Worm (Caenorhabditis elegans) whole organism, L3 larva: ENCODE results near the gene oef-1.

Experiments
- R02D3.7 ChIP-seq: fragments of 150-350 bp; optimal IDR thresholded peaks from 2 replicates; lab custom pipeline; 2014; ENCODE audit warnings: missing biosample characterization, missing genetic modification characterization
- ama-1 ChIP-seq: fragments of 150-350 bp; optimal IDR thresholded peaks from 2 replicates; lab custom pipeline; 2018
- ceh-16 ChIP-seq: sonication (generic microtip); optimal IDR thresholded peaks from 2 replicates; lab custom pipeline; 2017; ENCODE audit warnings: missing biosample characterization, missing genetic modification characterization
- ceh-9 ChIP-seq: sonication (generic microtip); optimal IDR thresholded peaks from 2 replicates; lab custom pipeline; 2018; ENCODE audit warnings: missing biosample characterization, missing genetic modification characterization
- egl-27 ChIP-seq: sonication (generic microtip); optimal IDR thresholded peaks from 4 replicates; lab custom pipeline; 2017; ENCODE audit warnings: missing biosample characterization, missing genetic modification reagents, missing genetic modification characterization
- elt-1 ChIP-seq: fragments of 150-350 bp; optimal IDR thresholded peaks from 2 replicates; lab custom pipeline; 2014; ENCODE audit warnings: missing biosample characterization, missing genetic modification characterization
- elt-2 ChIP-seq: sonication (generic microtip); optimal IDR thresholded peaks from 2 replicates; lab custom pipeline; 2016; ENCODE audit warnings: missing genetic modification reagents, mild to moderate bottlenecking, missing genetic modification characterization, missing compliant biosample characterization
- elt-3 ChIP-seq, 3 experiments: fragments of 150-350 bp in 1 of 3; sonication (generic microtip) in 2 of 3; optimal IDR thresholded peaks; 2 replicates in 2 of 3; 4 replicates in 1 of 3; lab custom pipeline; 2014 to 2017; ENCODE audit warnings: missing biosample characterization in 3 of 3, missing genetic modification characterization in 3 of 3
- eor-1 ChIP-seq, 2 experiments: fragments of 150-350 bp; optimal IDR thresholded peaks; 2 replicates each; lab custom pipeline; 2014 to 2018; ENCODE audit warnings: missing biosample characterization in 2 of 2, missing genetic modification characterization in 2 of 2
- fkh-10 ChIP-seq: sonication (generic microtip); optimal IDR thresholded peaks from 2 replicates; lab custom pipeline; 2017; ENCODE audit warnings: missing biosample characterization, missing genetic modification reagents, missing genetic modification characterization
- fkh-2 ChIP-seq: fragments of 150-350 bp; optimal IDR thresholded peaks from 2 replicates; lab custom pipeline; 2014; ENCODE audit warnings: missing biosample characterization, missing genetic modification reagents, missing genetic modification characterization
- fos-1 ChIP-seq: fragments of 150-350 bp; optimal IDR thresholded peaks from 2 replicates; lab custom pipeline; 2014; ENCODE audit warnings: missing biosample characterization, missing genetic modification characterization
- hmg-11 ChIP-seq: sonication (generic microtip); optimal IDR thresholded peaks from 2 replicates; lab custom pipeline; 2016; ENCODE audit warnings: missing genetic modification characterization, missing compliant biosample characterization
- jun-1 ChIP-seq: fragments of 150-350 bp; optimal IDR thresholded peaks from 2 replicates; lab custom pipeline; 2014; ENCODE audit warnings: missing biosample characterization, missing genetic modification reagents, missing genetic modification characterization
- lin-15B ChIP-seq: fragments of 150-350 bp; optimal IDR thresholded peaks from 2 replicates; lab custom pipeline; 2014; ENCODE audit warnings: missing biosample characterization, missing genetic modification characterization
- lin-39 ChIP-seq: fragments of 150-350 bp; optimal IDR thresholded peaks from 2 replicates; lab custom pipeline; 2018; ENCODE audit warnings: missing biosample characterization, missing genetic modification reagents, missing genetic modification characterization
- lsy-12 ChIP-seq: sonication (generic microtip); optimal IDR thresholded peaks from 2 replicates; lab custom pipeline; 2016; ENCODE audit warnings: mild to moderate bottlenecking, missing genetic modification characterization, missing compliant biosample characterization
- mml-1 ChIP-seq: fragments of 150-350 bp; sonication (generic microtip); optimal IDR thresholded peaks from 3 replicates; lab custom pipeline; 2014; ENCODE audit warnings: missing biosample characterization, missing genetic modification characterization
- nfya-1 ChIP-seq: sonication (generic microtip); optimal IDR thresholded peaks from 2 replicates; lab custom pipeline; 2017; ENCODE audit warnings: missing genetic modification characterization, mild to moderate bottlenecking, missing compliant biosample characterization, antibody characterized with exemption, moderate library complexity; ENCODE audit not compliant: insufficient read depth
- nhr-12 ChIP-seq: fragments of 150-350 bp; optimal IDR thresholded peaks from 2 replicates; lab custom pipeline; 2014; ENCODE audit warnings: missing biosample characterization, missing genetic modification characterization
- nhr-237 ChIP-seq: fragments of 150-350 bp; optimal IDR thresholded peaks from 2 replicates; lab custom pipeline; 2014; ENCODE audit warnings: missing biosample characterization, missing genetic modification characterization
- nhr-25 ChIP-seq: sonication (generic microtip); optimal IDR thresholded peaks from 2 replicates; lab custom pipeline; 2017; ENCODE audit warnings: missing biosample characterization, missing genetic modification characterization
- nhr-28 ChIP-seq: fragments of 150-350 bp; optimal IDR thresholded peaks from 2 replicates; lab custom pipeline; 2014; ENCODE audit warnings: missing biosample characterization, missing genetic modification characterization
- nhr-76 ChIP-seq: fragments of 150-350 bp; sonication (generic microtip); optimal IDR thresholded peaks from 5 replicates; lab custom pipeline; 2014; ENCODE audit warnings: missing biosample characterization, missing genetic modification characterization
- nhr-77 ChIP-seq: fragments of 150-350 bp; optimal IDR thresholded peaks from 2 replicates; lab custom pipeline; 2014; ENCODE audit warnings: missing biosample characterization, missing genetic modification characterization
- pqm-1 ChIP-seq: fragments of 150-350 bp; optimal IDR thresholded peaks from 2 replicates; lab custom pipeline; 2017; ENCODE audit warnings: missing biosample characterization, missing genetic modification characterization, inconsistent platforms
- snpc-4 ChIP-seq: fragments of 150-350 bp; optimal IDR thresholded peaks from 2 replicates; lab custom pipeline; 2014; ENCODE audit warnings: missing biosample characterization, missing genetic modification characterization
- tbx-2 ChIP-seq: sonication (generic microtip); optimal IDR thresholded peaks from 2 replicates; lab custom pipeline; 2016; ENCODE audit warnings: mild to moderate bottlenecking, missing genetic modification characterization, missing compliant biosample characterization
- zag-1 ChIP-seq: fragments of 150-350 bp; optimal IDR thresholded peaks from 2 replicates; lab custom pipeline; 2014; ENCODE audit warnings: missing biosample characterization, missing genetic modification characterization
- ztf-11 ChIP-seq: fragments of 150-350 bp; optimal IDR thresholded peaks from 2 replicates; lab custom pipeline; 2014; ENCODE audit warnings: missing biosample characterization, missing genetic modification characterization

oef-1 gene

DNA sequence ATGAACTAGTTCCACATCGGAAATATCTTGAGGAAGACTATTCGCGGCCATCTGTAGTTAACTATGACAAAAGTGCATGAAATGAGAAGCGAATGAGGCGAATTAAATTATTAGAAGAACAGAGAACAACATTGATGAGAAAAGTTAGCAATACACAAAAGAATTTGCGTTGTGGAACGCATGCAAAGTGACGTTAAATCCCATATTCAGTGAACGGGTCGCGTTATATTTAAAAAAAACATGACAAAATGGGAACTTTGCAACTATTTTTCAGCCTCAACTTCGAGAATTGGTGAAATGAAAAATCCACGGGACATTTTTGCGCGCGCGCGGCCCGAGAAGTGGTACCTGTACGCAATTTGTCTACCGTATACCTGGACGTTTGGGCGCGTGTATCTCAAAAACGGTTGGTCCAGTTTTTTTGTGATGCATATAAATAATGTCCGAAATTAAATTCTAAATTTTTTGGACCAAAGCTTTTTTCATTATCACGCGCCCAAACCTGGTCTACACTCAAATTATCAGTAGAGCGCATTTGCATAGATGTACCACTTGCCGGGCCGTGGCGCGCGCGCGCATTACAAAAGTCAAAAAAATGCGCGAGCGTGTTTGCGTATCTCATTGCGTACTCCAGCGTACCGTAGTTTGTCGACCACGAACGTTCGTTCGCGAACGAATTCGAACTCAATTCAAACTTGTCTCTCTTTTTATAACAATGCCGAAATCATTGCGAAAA, at the start of gene oef-1, which contains the start of gene cdd-2:
oef-1 (plus strand) TSS at position 575 of the 736 bp plus-strand sequence.
cdd-2 (minus strand) TSS at position 51 of the 736 bp plus-strand sequence.
- TF ChIP-seq zag-1 (tag; lab: Kevin White, UChicago) (no peak), elt-2 (tag; lab: Kevin White, UChicago) (no peak), lin-39 (tag; lab: Kevin White, UChicago) (no peak), fkh-2 (tag; lab: Kevin White, UChicago) (no peak), tbx-2 (tag; lab: Kevin White, UChicago) (no peak), nhr-237 (tag; lab: Kevin White, UChicago) (no peak), eor-1 (tag; optimal IDR thresholded peaks at IDR 0.05; lab: Kevin White, UChicago) (no peak), pqm-1 (tag; lab: Kevin White, UChicago) (no peak), egl-27 (tag; lab: Kevin White, UChicago) (no peak), lin-15B (tag; lab: Kevin White, UChicago) (no peak), ceh-9 (tag; lab: Kevin White, UChicago) (no peak), nfya-1 (tag; lab: Kevin White, UChicago) (no peak), jun-1 (tag; lab: Kevin White, UChicago) (no peak), ztf-11 (tag; lab: Kevin White, UChicago) (no peak), nhr-76 (no peak), fos-1 (no peak), elt-3 (tag; optimal IDR thresholded peaks at IDR 0.05; lab: Kevin White, UChicago) (no peak), nhr-12 (tag; lab: Kevin White, UChicago) (no peak)

DNA sequence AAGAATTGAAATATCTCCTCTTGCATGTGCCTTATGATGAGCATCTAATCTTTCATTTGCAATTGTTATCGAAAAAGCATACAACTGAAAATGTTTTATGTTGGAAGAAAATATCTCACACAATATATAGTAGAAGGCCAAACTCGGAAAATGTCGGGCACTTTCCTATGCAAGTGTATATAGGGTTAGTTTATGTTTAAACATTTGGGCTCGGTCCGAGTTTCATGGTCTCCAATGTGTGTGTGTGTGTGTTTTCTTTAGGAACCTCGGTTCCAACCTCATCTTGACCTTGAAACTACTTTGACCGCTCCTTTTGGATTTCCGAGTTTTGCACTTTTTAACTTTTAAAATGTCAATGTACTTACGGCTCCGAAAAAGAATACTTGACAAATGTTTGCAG, 48.9 kb upstream of the oef-1 start:
- TF ChIP-seq snpc-4 (tag; lab: Kevin White, UChicago) (peak; percentile 63), ceh-16 (no peak)

DNA sequence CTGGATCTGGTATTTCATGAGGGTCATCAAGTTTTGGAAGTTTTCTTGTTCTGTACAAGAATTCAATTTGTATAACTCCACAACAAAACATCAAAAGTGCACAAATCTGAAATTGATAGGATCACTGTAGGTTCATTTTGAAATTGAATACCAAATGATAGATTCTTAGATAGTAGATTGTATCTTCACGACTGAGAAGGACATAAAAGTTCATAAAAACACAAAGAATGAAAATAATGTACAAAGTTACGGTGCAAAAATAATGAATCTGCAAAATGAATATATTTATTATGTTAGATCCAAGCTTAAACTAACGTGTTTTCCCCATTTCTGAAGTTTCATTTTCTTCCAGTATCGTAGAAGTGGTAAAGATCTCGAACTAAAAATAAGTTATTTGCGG, 47.3 kb upstream of the oef-1 start:
- TF ChIP-seq nhr-237 (tag; lab: Kevin White, UChicago) (no peak), nhr-28 (no peak), elt-1 (tag; lab: Kevin White, UChicago) (peak; percentile 64)

DNA sequence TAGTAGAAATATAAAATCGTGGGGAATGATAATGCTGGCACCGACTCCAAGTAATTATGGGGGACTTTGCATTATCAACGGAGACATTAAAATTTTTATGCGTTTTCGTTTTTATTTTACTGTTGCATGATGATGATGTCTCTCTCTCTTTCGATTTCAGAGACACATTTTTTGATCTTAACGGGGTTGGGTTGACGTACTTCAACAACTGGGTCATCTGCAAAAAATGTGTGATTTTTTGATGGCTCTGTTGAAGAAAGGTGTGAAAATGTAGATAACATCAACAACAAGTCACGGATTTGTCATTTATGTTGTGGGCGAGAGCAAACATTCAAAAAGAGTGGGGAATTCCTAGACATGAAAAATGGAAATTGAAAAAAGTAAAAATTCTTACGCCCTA, 46.9 kb upstream of the oef-1 start, which contains the start of gene F55G1.15:
F55G1.15 (minus strand) TSS at position 101 of the 400 bp plus-strand sequence.
- TF ChIP-seq lsy-12 (no peak), elt-2 (tag; lab: Kevin White, UChicago) (peak; percentile 46), fkh-10 (no peak), nhr-25 (tag; lab: Kevin White, UChicago) (no peak), hmg-11 (tag; lab: Kevin White, UChicago) (no peak), ceh-16 (no peak), nfya-1 (tag; lab: Kevin White, UChicago) (no peak), lin-15B (tag; lab: Kevin White, UChicago) (no peak)
- TF ChIP-seq, all 47 proteins: peak for 1

DNA sequence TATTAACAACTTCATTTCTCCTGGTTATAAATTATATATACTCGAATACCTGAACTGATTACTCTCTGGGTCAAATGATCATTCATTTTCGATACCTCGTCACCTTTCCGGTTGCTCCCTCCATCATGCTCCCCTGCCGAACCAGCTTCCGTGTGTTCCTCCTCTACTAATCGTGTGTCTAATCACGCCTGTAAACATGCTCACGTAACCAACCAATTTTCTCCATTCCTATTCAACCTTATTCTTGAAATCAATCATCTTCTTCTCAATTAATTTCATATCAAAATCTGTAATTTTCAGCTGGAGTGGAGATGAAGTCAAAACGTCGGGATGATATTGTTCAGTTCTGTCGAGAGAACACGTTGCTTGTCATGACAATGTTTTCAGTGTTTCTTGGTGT, 44.9 kb upstream of the oef-1 start, which contains the start of gene glt-6:
glt-6 (plus strand) TSS at position 301 of the 400 bp plus-strand sequence.
- TF ChIP-seq R02D3.7 (tag; lab: Kevin White, UChicago) = no peak
- no peak for TF ChIP-seq egl-27 (tag; lab: Kevin White, UChicago)
- no peak for TF ChIP-seq nhr-77 (tag; lab: Kevin White, UChicago)
- no peak for TF ChIP-seq lin-15B (tag; lab: Kevin White, UChicago)
- TF ChIP-seq fkh-10 = no peak
- TF ChIP-seq elt-2 (tag; lab: Kevin White, UChicago) = no peak
- TF ChIP-seq mml-1 = no peak
- TF ChIP-seq ama-1 (lab: Kevin White, UChicago) = no peak
- TF ChIP-seq zag-1 (tag; lab: Kevin White, UChicago) = no peak
- TF ChIP-seq nhr-12 (tag; lab: Kevin White, UChicago) = no peak
- TF ChIP-seq nfya-1 (tag; lab: Kevin White, UChicago) = no peak
- no peak for TF ChIP-seq ceh-9 (tag; lab: Kevin White, UChicago)
- no peak for TF ChIP-seq fos-1
